Worm (Caenorhabditis elegans) whole organism, young adult: Measurements from ENCODE around the gene pqn-74.

Source experiments
- F49E8.2 ChIP-seq: sonication (generic microtip); optimal IDR thresholded peaks from 3 replicates; lab custom pipeline; 2017; ENCODE audit warnings: missing genetic modification characterization, mild to moderate bottlenecking, missing compliant biosample characterization, antibody characterized with exemption, moderate library complexity; ENCODE audit not compliant: insufficient read depth
- Y67H2A.10 ChIP-seq: fragments of 200-800 bp; sonication (Bioruptor generic); conservative IDR thresholded peaks from 2 replicates; pipeline ENCODE4 v1.3.6; 2022; ENCODE audit warnings: missing genetic modification reagents, missing genetic modification characterization, missing compliant biosample characterization
- Y79H2A.3 ChIP-seq: fragments of 200-800 bp; sonication (Bioruptor generic); conservative IDR thresholded peaks from 2 replicates; pipeline ENCODE4 v1.3.6; 2022; ENCODE audit warnings: missing genetic modification reagents, missing genetic modification characterization, missing compliant biosample characterization
- akir-1 ChIP-seq: fragments of 200-800 bp; sonication (Bioruptor generic); optimal IDR thresholded peaks from 2 replicates; lab custom pipeline; 2018; ENCODE audit warnings: mild to moderate bottlenecking, missing genetic modification characterization, moderate library complexity, missing compliant biosample characterization
- ama-1 ChIP-seq, 3 experiments: fragments of 150-350 bp in 1 of 3; sonication (generic microtip) in 2 of 3; optimal IDR thresholded peaks; 2 replicates each; lab custom pipeline; 2014 to 2018; ENCODE audit warnings: missing biosample characterization in 2 of 3, missing genetic modification characterization in 2 of 3, missing genetic modification reagents in 2 of 3
- athp-1 ChIP-seq: sonication (generic microtip); optimal IDR thresholded peaks from 2 replicates; lab custom pipeline; 2017; ENCODE audit warnings: mild to moderate bottlenecking, missing genetic modification characterization, missing compliant biosample characterization
- attf-3 ChIP-seq: fragments of 200-800 bp; sonication (Bioruptor generic); conservative IDR thresholded peaks from 2 replicates; pipeline ENCODE4 v1.3.6; 2022; ENCODE audit warnings: missing genetic modification reagents, missing genetic modification characterization, missing compliant biosample characterization
- bed-1 ChIP-seq: fragments of 200-800 bp; sonication (Bioruptor generic); IDR thresholded peaks from 2 replicates; pipeline ENCODE4 v1.3.6; 2022; ENCODE audit warnings: missing genetic modification reagents, missing genetic modification characterization, missing compliant biosample characterization
- bed-2 ChIP-seq: fragments of 200-800 bp; sonication (Bioruptor generic); IDR thresholded peaks from 2 replicates; pipeline ENCODE4 v1.3.6; 2022; ENCODE audit warnings: missing genetic modification reagents, missing genetic modification characterization, missing compliant biosample characterization
- ceh-27 ChIP-seq: fragments of 200-800 bp; sonication (Bioruptor generic); optimal IDR thresholded peaks from 2 replicates; lab custom pipeline; 2018; ENCODE audit warnings: mild to moderate bottlenecking, missing genetic modification characterization, moderate library complexity, missing compliant biosample characterization
- chd-7 ChIP-seq: sonication (generic microtip); optimal IDR thresholded peaks from 2 replicates; lab custom pipeline; 2016; ENCODE audit warnings: mild to moderate bottlenecking, missing genetic modification characterization, moderate library complexity, missing compliant biosample characterization
- nfya-1 ChIP-seq: sonication (generic microtip); optimal IDR thresholded peaks from 2 replicates; lab custom pipeline; 2017; ENCODE audit warnings: antibody characterized with exemption, missing compliant biosample characterization, missing genetic modification characterization, borderline replicate concordance; ENCODE audit not compliant: insufficient read depth
- repo-1 ChIP-seq: sonication (generic microtip); optimal IDR thresholded peaks from 2 replicates; lab custom pipeline; 2017; ENCODE audit warnings: mild to moderate bottlenecking, missing genetic modification characterization, missing compliant biosample characterization

Gene pqn-74

DNA sequence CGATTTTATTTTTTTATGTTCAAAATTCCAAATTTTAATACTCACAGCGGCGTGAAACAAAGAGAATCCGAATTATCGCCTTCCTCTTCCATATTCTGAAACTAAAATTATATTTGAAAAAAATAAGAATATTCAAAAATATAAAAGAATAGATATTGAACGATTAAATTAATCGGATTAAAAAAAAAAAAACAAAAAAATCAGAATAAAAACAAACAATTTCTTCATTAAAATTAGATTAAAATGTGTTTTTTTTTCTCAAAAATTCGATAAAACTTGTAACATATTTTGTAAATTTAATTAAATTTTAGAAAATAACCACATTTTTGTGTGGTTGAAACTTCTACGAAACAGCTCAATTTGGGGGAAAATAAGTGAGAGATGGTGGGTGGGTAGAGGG, 48.4 kb downstream of the pqn-74 start, which contains the start of gene cpsf-3:
cpsf-3 (minus strand) TSS at position 101 of the 400 bp plus-strand sequence.
- TF ChIP-seq repo-1 (tag; lab: Kevin White, UChicago) = no peak
- TF ChIP-seq bed-1 (GFP tag; lab: Robert Waterston, UW) = no peak
- no peak for TF ChIP-seq Y67H2A.10 (GFP tag; lab: Robert Waterston, UW)
- TF ChIP-seq akir-1 (GFP tag; lab: Kevin White, UChicago) = no peak
- no peak for TF ChIP-seq chd-7
- no peak for TF ChIP-seq ama-1 (optimal IDR thresholded peaks at IDR 0.05; lab: Kevin White, UChicago)
- no peak for TF ChIP-seq ama-1 (GFP tag; optimal IDR thresholded peaks at IDR 0.05; lab: Kevin White, UChicago)
- TF ChIP-seq nfya-1 (tag; lab: Kevin White, UChicago) = no peak
- TF ChIP-seq bed-2 (GFP tag; lab: Robert Waterston, UW) = no peak
- TF ChIP-seq ceh-27 (GFP tag; lab: Kevin White, UChicago) = no peak
- no peak for TF ChIP-seq Y79H2A.3 (GFP tag; lab: Robert Waterston, UW)
- TF ChIP-seq athp-1 = no peak
- no peak for TF ChIP-seq attf-3 (GFP tag; lab: Robert Waterston, UW)
- no peak for TF ChIP-seq F49E8.2
